Fruit fly (Drosophila melanogaster) whole organism, embryonic: ENCODE results near the gene EMC10.

Source experiments
- Atf3 ChIP-seq: fragments of 200-800 bp; sonication (Bioruptor generic); optimal IDR thresholded peaks from 3 replicates; lab custom pipeline; 2016; ENCODE audit warnings: missing biosample characterization, missing genetic modification characterization
- B-H2 ChIP-seq: fragments of 200-800 bp; sonication (Bioruptor generic); optimal IDR thresholded peaks from 2 replicates; lab custom pipeline; 2018; ENCODE audit warnings: missing biosample characterization, mild to moderate bottlenecking, missing genetic modification characterization
- CG10267 ChIP-seq: fragments of 200-800 bp; sonication (Bioruptor generic); optimal IDR thresholded peaks from 2 replicates; lab custom pipeline; 2018; ENCODE audit warnings: missing biosample characterization, mild to moderate bottlenecking, missing genetic modification characterization, moderate library complexity
- CG10543 ChIP-seq: fragments of 200-800 bp; sonication (Bioruptor generic); optimal IDR thresholded peaks from 3 replicates; lab custom pipeline; 2017; ENCODE audit warnings: missing biosample characterization, mild to moderate bottlenecking, missing genetic modification characterization, moderate library complexity
- CG10565 ChIP-seq: fragments of 200-800 bp; sonication (Bioruptor generic); optimal IDR thresholded peaks from 3 replicates; lab custom pipeline; 2016; ENCODE audit warnings: missing biosample characterization, mild to moderate bottlenecking, missing genetic modification characterization
- CG12104 ChIP-seq: fragments of 200-800 bp; sonication (Bioruptor generic); optimal IDR thresholded peaks from 3 replicates; lab custom pipeline; 2016; ENCODE audit warnings: missing biosample characterization, missing genetic modification characterization
- CG12942 ChIP-seq: fragments of 200-800 bp; sonication (Bioruptor generic); optimal IDR thresholded peaks from 3 replicates; lab custom pipeline; 2016; ENCODE audit warnings: missing biosample characterization, missing genetic modification characterization
- CG13775 ChIP-seq: fragments of 200-800 bp; sonication (Bioruptor generic); optimal IDR thresholded peaks from 3 replicates; lab custom pipeline; 2017; ENCODE audit warnings: missing biosample characterization, mild to moderate bottlenecking, missing genetic modification characterization
- CG13894 ChIP-seq: fragments of 200-800 bp; sonication (Bioruptor generic); optimal IDR thresholded peaks from 3 replicates; lab custom pipeline; 2018; ENCODE audit warnings: missing biosample characterization, mild to moderate bottlenecking, missing genetic modification characterization, moderate library complexity
- CG15269 ChIP-seq: fragments of 200-800 bp; sonication (Bioruptor generic); optimal IDR thresholded peaks from 2 replicates; lab custom pipeline; 2018; ENCODE audit warnings: missing biosample characterization, mild to moderate bottlenecking, missing genetic modification characterization, moderate library complexity
- CG15696 ChIP-seq: fragments of 200-800 bp; sonication (Bioruptor generic); optimal IDR thresholded peaks from 2 replicates; lab custom pipeline; 2019; ENCODE audit warnings: missing biosample characterization, mild to moderate bottlenecking, missing genetic modification characterization, moderate library complexity
- CG17568 ChIP-seq: fragments of 200-800 bp; sonication (Bioruptor generic); optimal IDR thresholded peaks from 2 replicates; lab custom pipeline; 2018; ENCODE audit warnings: missing biosample characterization, mild to moderate bottlenecking, missing genetic modification characterization, moderate library complexity
- CG30403 ChIP-seq: fragments of 200-800 bp; sonication (Bioruptor generic); optimal IDR thresholded peaks from 3 replicates; lab custom pipeline; 2016; ENCODE audit warnings: missing biosample characterization, missing genetic modification characterization
- CG31224 ChIP-seq: fragments of 200-800 bp; sonication (Bioruptor generic); IDR thresholded peaks from 2 replicates; pipeline ENCODE4 v1.3.6; 2022; ENCODE audit warnings: missing biosample characterization, missing genetic modification characterization
- CG34376 ChIP-seq: fragments of 200-800 bp; sonication (Bioruptor generic); optimal IDR thresholded peaks from 2 replicates; lab custom pipeline; 2018; ENCODE audit warnings: missing biosample characterization, mild to moderate bottlenecking, missing genetic modification characterization
- CG3726 ChIP-seq: fragments of 200-800 bp; sonication (Bioruptor generic); IDR thresholded peaks from 3 replicates; pipeline ENCODE4, ENCODE4 v1.3.6; 2022; ENCODE audit warnings: missing biosample characterization, missing genetic modification characterization
- CG4282 ChIP-seq: fragments of 200-800 bp; sonication (Bioruptor generic); optimal IDR thresholded peaks from 2 replicates; lab custom pipeline; 2016; ENCODE audit warnings: missing biosample characterization, missing genetic modification characterization
- CG7839 ChIP-seq: fragments of 200-800 bp; sonication (Bioruptor generic); optimal IDR thresholded peaks from 3 replicates; lab custom pipeline; 2018; ENCODE audit warnings: missing biosample characterization, mild to moderate bottlenecking, missing genetic modification characterization, moderate library complexity
- CG7928 ChIP-seq: fragments of 200-800 bp; sonication (Bioruptor generic); optimal IDR thresholded peaks from 2 replicates; lab custom pipeline; 2017; ENCODE audit warnings: missing biosample characterization, mild to moderate bottlenecking, missing genetic modification characterization
- CG8388 ChIP-seq: fragments of 200-800 bp; sonication (Bioruptor generic); optimal IDR thresholded peaks from 2 replicates; lab custom pipeline; 2019; ENCODE audit warnings: missing biosample characterization, mild to moderate bottlenecking, missing genetic modification characterization, moderate library complexity
- CG9437 ChIP-seq: fragments of 200-800 bp; sonication (Bioruptor generic); optimal IDR thresholded peaks from 2 replicates; lab custom pipeline; 2018; ENCODE audit warnings: missing biosample characterization, mild to moderate bottlenecking, missing genetic modification characterization
- CG9876 ChIP-seq: fragments of 200-800 bp; sonication (Bioruptor generic); optimal IDR thresholded peaks from 2 replicates; lab custom pipeline; 2016; ENCODE audit warnings: missing biosample characterization, missing genetic modification characterization
- Chrac-16 ChIP-seq: fragments of 200-800 bp; sonication (Bioruptor generic); optimal IDR thresholded peaks from 3 replicates; lab custom pipeline; 2016; ENCODE audit warnings: missing biosample characterization, missing genetic modification characterization
- CoRest ChIP-seq: fragments of 200-800 bp; sonication (Bioruptor generic); optimal IDR thresholded peaks from 3 replicates; lab custom pipeline; 2018; ENCODE audit warnings: missing biosample characterization, mild to moderate bottlenecking, missing genetic modification characterization, moderate library complexity
- CrebB ChIP-seq: fragments of 200-800 bp; sonication (Bioruptor generic); optimal IDR thresholded peaks from 3 replicates; lab custom pipeline; 2018; ENCODE audit warnings: missing biosample characterization, mild to moderate bottlenecking, missing genetic modification characterization
- Fer1 ChIP-seq: fragments of 200-800 bp; sonication (Bioruptor generic); optimal IDR thresholded peaks from 2 replicates; lab custom pipeline; 2017; ENCODE audit warnings: missing biosample characterization, mild to moderate bottlenecking, missing genetic modification characterization
- Gug ChIP-seq: fragments of 200-800 bp; sonication (Bioruptor generic); IDR thresholded peaks from 4 replicates; pipeline ENCODE4 v1.3.6; 2022; ENCODE audit warnings: missing biosample characterization, missing genetic modification characterization
- Hmx ChIP-seq: fragments of 200-800 bp; sonication (Bioruptor generic); optimal IDR thresholded peaks from 2 replicates; lab custom pipeline; 2016; ENCODE audit warnings: missing biosample characterization, missing genetic modification characterization
- Lpt ChIP-seq: fragments of >200 bp; optimal IDR thresholded peaks from 2 replicates; lab custom pipeline; 2018; ENCODE audit warnings: missing biosample characterization, missing genetic modification characterization
- Mrtf ChIP-seq: fragments of 200-800 bp; sonication (Bioruptor generic); IDR thresholded peaks from 3 replicates; pipeline ENCODE4 v1.3.6; 2022; ENCODE audit warnings: missing biosample characterization, missing genetic modification characterization
- Oli ChIP-seq: fragments of 200-800 bp; sonication (Bioruptor generic); optimal IDR thresholded peaks from 2 replicates; lab custom pipeline; 2018; ENCODE audit warnings: missing biosample characterization, mild to moderate bottlenecking, missing genetic modification characterization, moderate library complexity
- aop ChIP-seq: fragments of 200-800 bp; sonication (Bioruptor generic); IDR thresholded peaks from 2 replicates; pipeline ENCODE4 v1.3.6; 2022; ENCODE audit warnings: missing biosample characterization, missing genetic modification characterization
- bbx ChIP-seq: fragments of 200-800 bp; sonication (Bioruptor generic); IDR thresholded peaks from 2 replicates; pipeline ENCODE4 v1.3.6; 2022; ENCODE audit warnings: missing biosample characterization, missing genetic modification characterization; ENCODE audit not compliant: partially characterized antibody
- bigmax ChIP-seq: fragments of 200-800 bp; sonication (Bioruptor generic); optimal IDR thresholded peaks from 2 replicates; lab custom pipeline; 2018; ENCODE audit warnings: missing biosample characterization, mild to moderate bottlenecking, missing genetic modification characterization
- br ChIP-seq: fragments of >200 bp; optimal IDR thresholded peaks from 2 replicates; lab custom pipeline; 2017
- dmrt99B ChIP-seq: fragments of 200-800 bp; sonication (Bioruptor generic); optimal IDR thresholded peaks from 2 replicates; lab custom pipeline; 2018; ENCODE audit warnings: missing biosample characterization, mild to moderate bottlenecking, missing genetic modification characterization, moderate library complexity
- fd96Cb ChIP-seq: fragments of 200-800 bp; sonication (Bioruptor generic); optimal IDR thresholded peaks from 2 replicates; lab custom pipeline; 2018; ENCODE audit warnings: missing biosample characterization, mild to moderate bottlenecking, missing genetic modification characterization, moderate library complexity
- gcm ChIP-seq: fragments of 200-800 bp; sonication (Bioruptor generic); optimal IDR thresholded peaks from 2 replicates; lab custom pipeline; 2019; ENCODE audit warnings: missing biosample characterization, mild to moderate bottlenecking, missing genetic modification characterization, moderate library complexity
- ham ChIP-seq: fragments of 200-800 bp; sonication (Bioruptor generic); IDR thresholded peaks from 2 replicates; pipeline ENCODE4 v1.3.6; 2022; ENCODE audit warnings: missing biosample characterization, missing genetic modification characterization
- hb ChIP-seq: fragments of 200-800 bp; sonication (Bioruptor generic); IDR thresholded peaks from 3 replicates; pipeline ENCODE4 v1.3.6; 2022; ENCODE audit warnings: missing biosample characterization, missing genetic modification characterization; ENCODE audit not compliant: partially characterized antibody
- knrl ChIP-seq: fragments of 200-800 bp; sonication (Bioruptor generic); IDR thresholded peaks from 3 replicates; pipeline ENCODE4 v1.3.6; 2022; ENCODE audit warnings: missing biosample characterization, missing genetic modification characterization; ENCODE audit not compliant: partially characterized antibody
- pb ChIP-seq: fragments of 200-800 bp; sonication (Bioruptor generic); optimal IDR thresholded peaks from 3 replicates; lab custom pipeline; 2016; ENCODE audit warnings: missing biosample characterization, missing genetic modification characterization
- peb ChIP-seq: fragments of 200-800 bp; sonication (Bioruptor generic); IDR thresholded peaks from 2 replicates; pipeline ENCODE4 v1.3.6; 2022; ENCODE audit warnings: missing biosample characterization, missing genetic modification characterization
- pfk ChIP-seq: fragments of 200-800 bp; sonication (Bioruptor generic); optimal IDR thresholded peaks from 2 replicates; lab custom pipeline; 2018; ENCODE audit warnings: missing biosample characterization, mild to moderate bottlenecking, missing genetic modification characterization, moderate library complexity
- pho ChIP-seq: fragments of 200-800 bp; sonication (Bioruptor generic); optimal IDR thresholded peaks from 2 replicates; lab custom pipeline; 2016; ENCODE audit warnings: missing biosample characterization, missing genetic modification characterization
- phol ChIP-seq: fragments of 200-800 bp; sonication (Bioruptor generic); optimal IDR thresholded peaks from 3 replicates; lab custom pipeline; 2018; ENCODE audit warnings: missing biosample characterization, mild to moderate bottlenecking, missing genetic modification characterization, moderate library complexity
- salm ChIP-seq: fragments of 200-800 bp; sonication (Bioruptor generic); optimal IDR thresholded peaks from 2 replicates; lab custom pipeline; 2018; ENCODE audit warnings: missing biosample characterization, mild to moderate bottlenecking, missing genetic modification characterization
- sqz ChIP-seq: fragments of 200-800 bp; sonication (Bioruptor generic); optimal IDR thresholded peaks from 3 replicates; lab custom pipeline; 2018; ENCODE audit warnings: missing biosample characterization, mild to moderate bottlenecking, missing genetic modification characterization
- tgo ChIP-seq: fragments of 200-800 bp; sonication (Bioruptor generic); IDR thresholded peaks from 3 replicates; pipeline ENCODE4 v1.3.6; 2022; ENCODE audit warnings: missing biosample characterization, missing genetic modification characterization
- tup ChIP-seq: fragments of 200-800 bp; sonication (Bioruptor generic); optimal IDR thresholded peaks from 2 replicates; lab custom pipeline; 2016; ENCODE audit warnings: missing biosample characterization, mild to moderate bottlenecking, missing genetic modification characterization, moderate library complexity
- wdn ChIP-seq: fragments of 200-800 bp; sonication (Bioruptor generic); IDR thresholded peaks from 2 replicates; pipeline ENCODE4 v1.3.6; 2022; ENCODE audit warnings: missing biosample characterization, missing genetic modification characterization
- wek ChIP-seq: fragments of 200-800 bp; sonication (Bioruptor generic); optimal IDR thresholded peaks from 3 replicates; lab custom pipeline; 2018; ENCODE audit warnings: missing biosample characterization, mild to moderate bottlenecking, missing genetic modification characterization, moderate library complexity

Gene EMC10

dm6 chr3L:21536857-21537256 lies 37.1 kb upstream of the EMC10 start, which contains the start of gene Rpn10 (continued):
- peak; percentile 78 for TF ChIP-seq CG13894 (tag; lab: Kevin White, UChicago)
- TF ChIP-seq aop (GFP tag; lab: Robert Waterston, UW): no peak
- peak; percentile 22 for TF ChIP-seq CG9437
- peak; percentile 98 for TF ChIP-seq hb (GFP tag; lab: Robert Waterston, UW)
- TF ChIP-seq br: no peak
- TF ChIP-seq B-H2 (GFP tag; lab: Kevin White, UChicago): peak; percentile 46
- no peak for TF ChIP-seq CG3726 (GFP tag; lab: Robert Waterston, UW)
- TF ChIP-seq tgo (GFP tag; lab: Robert Waterston, UW): no peak
- TF ChIP-seq Chrac-16 (GFP tag; lab: Kevin White, UChicago): peak; percentile 49
- TF ChIP-seq bigmax (GFP tag; lab: Kevin White, UChicago): no peak
- TF ChIP-seq wek (GFP tag; lab: Kevin White, UChicago): no peak
- TF ChIP-seq CG10565 (GFP tag; lab: Kevin White, UChicago): no peak
- no peak for TF ChIP-seq wdn
- no peak for TF ChIP-seq Oli (tag; lab: Kevin White, UChicago)
- TF ChIP-seq CG13775: no peak
- no peak for TF ChIP-seq CG31224 (GFP tag; lab: Robert Waterston, UW)
- TF ChIP-seq pb (GFP tag; lab: Kevin White, UChicago): no peak
- TF ChIP-seq CG7839 (tag; lab: Kevin White, UChicago): no peak
- no peak for TF ChIP-seq Atf3
- peak; percentile 64 for TF ChIP-seq phol (tag; lab: Kevin White, UChicago)
- peak; percentile 40 for TF ChIP-seq CG8388 (GFP tag; lab: Kevin White, UChicago)
- TF ChIP-seq CG10543: no peak
- no peak for TF ChIP-seq CG9876 (GFP tag; lab: Kevin White, UChicago)
- TF ChIP-seq salm: no peak
- no peak for TF ChIP-seq fd96Cb
- TF ChIP-seq CG15696 (tag; lab: Kevin White, UChicago): no peak
- TF ChIP-seq Fer1: peak; percentile 13
- TF ChIP-seq CG12104 (GFP tag; lab: Kevin White, UChicago): no peak
- no peak for TF ChIP-seq sqz (GFP tag; lab: Kevin White, UChicago)
- peak; percentile 69 for TF ChIP-seq pfk
- no peak for TF ChIP-seq CG15269 (tag; lab: Kevin White, UChicago)
- TF ChIP-seq ham (GFP tag; lab: Robert Waterston, UW): no peak
- peak; percentile 58 for TF ChIP-seq CG10267
- no peak for TF ChIP-seq Hmx (GFP tag; lab: Kevin White, UChicago)
- no peak for TF ChIP-seq CG4282 (GFP tag; lab: Kevin White, UChicago)
- no peak for TF ChIP-seq pho
- TF ChIP-seq CG30403 (GFP tag; lab: Kevin White, UChicago): peak; percentile 33
- TF ChIP-seq CG12942: no peak
- no peak for TF ChIP-seq CG17568
- TF ChIP-seq CG34376: no peak
- peak; percentile 67 for TF ChIP-seq CoRest
- no peak for TF ChIP-seq CrebB
- TF ChIP-seq Gug: peak; percentile 10; the same call in 1 of the 4 replicates
- TF ChIP-seq gcm (GFP tag; lab: Kevin White, UChicago): no peak
- peak; percentile 98 for TF ChIP-seq bbx (GFP tag; lab: Robert Waterston, UW)
- TF ChIP-seq CG7928 (GFP tag; lab: Kevin White, UChicago): no peak
- TF ChIP-seq Lpt (GFP tag; lab: Kevin White, UChicago): no peak
- no peak for TF ChIP-seq dmrt99B (tag; lab: Kevin White, UChicago)
- no peak for TF ChIP-seq Mrtf (GFP tag; lab: Robert Waterston, UW)
- TF ChIP-seq peb (GFP tag; lab: Robert Waterston, UW): no peak
- TF ChIP-seq tup (GFP tag; lab: Kevin White, UChicago): no peak
- peak; percentile 98 for TF ChIP-seq knrl (GFP tag; lab: Robert Waterston, UW)
